Fruit fly (Drosophila melanogaster) whole organism, embryonic: Measurements from ENCODE around the gene mon2.

ENCODE experiments used
- CG10565 ChIP-seq: fragments of 200-800 bp; sonication (Bioruptor generic); optimal IDR thresholded peaks from 3 replicates; lab custom pipeline; 2016; ENCODE audit warnings: missing biosample characterization, mild to moderate bottlenecking, missing genetic modification characterization
- CG12219 ChIP-seq: fragments of 200-800 bp; sonication (Bioruptor generic); optimal IDR thresholded peaks from 3 replicates; lab custom pipeline; 2018; ENCODE audit warnings: missing biosample characterization, mild to moderate bottlenecking, missing genetic modification characterization
- CG13624 ChIP-seq: fragments of 200-800 bp; sonication (Bioruptor generic); optimal IDR thresholded peaks from 2 replicates; lab custom pipeline; 2016; ENCODE audit warnings: missing biosample characterization, missing genetic modification characterization
- CG13894 ChIP-seq: fragments of 200-800 bp; sonication (Bioruptor generic); optimal IDR thresholded peaks from 3 replicates; lab custom pipeline; 2018; ENCODE audit warnings: missing biosample characterization, mild to moderate bottlenecking, missing genetic modification characterization, moderate library complexity
- CG15696 ChIP-seq: fragments of 200-800 bp; sonication (Bioruptor generic); optimal IDR thresholded peaks from 2 replicates; lab custom pipeline; 2019; ENCODE audit warnings: missing biosample characterization, mild to moderate bottlenecking, missing genetic modification characterization, moderate library complexity
- CG17361 ChIP-seq: fragments of 200-800 bp; sonication (Bioruptor generic); IDR thresholded peaks from 3 replicates; pipeline ENCODE4 v1.3.6; 2022; ENCODE audit warnings: missing biosample characterization, missing genetic modification characterization
- CG17912 ChIP-seq: fragments of 200-800 bp; sonication (Bioruptor generic); optimal IDR thresholded peaks from 2 replicates; lab custom pipeline; 2018; ENCODE audit warnings: missing biosample characterization, mild to moderate bottlenecking, missing genetic modification characterization
- CG1792 ChIP-seq: fragments of 200-800 bp; sonication (Bioruptor generic); optimal IDR thresholded peaks from 2 replicates; lab custom pipeline; 2016; ENCODE audit warnings: missing biosample characterization, missing genetic modification characterization
- CG18619 ChIP-seq: fragments of 200-800 bp; sonication (Bioruptor generic); optimal IDR thresholded peaks from 3 replicates; lab custom pipeline; 2017; ENCODE audit warnings: missing biosample characterization, mild to moderate bottlenecking, missing genetic modification characterization
- CG2129 ChIP-seq: fragments of 200-800 bp; sonication (Bioruptor generic); IDR thresholded peaks from 2 replicates; pipeline ENCODE4 v1.3.6; 2022; ENCODE audit warnings: missing biosample characterization, missing genetic modification characterization; ENCODE audit not compliant: partially characterized antibody
- CG30431 ChIP-seq: fragments of 200-800 bp; sonication (Bioruptor generic); optimal IDR thresholded peaks from 2 replicates; lab custom pipeline; 2017; ENCODE audit warnings: missing biosample characterization, missing genetic modification characterization
- CG31441 ChIP-seq: fragments of 200-800 bp; sonication (Bioruptor generic); IDR thresholded peaks from 2 replicates; pipeline ENCODE4 v1.3.6; 2022; ENCODE audit warnings: missing biosample characterization, missing genetic modification characterization
- CG32772 ChIP-seq: fragments of 200-800 bp; sonication (Bioruptor generic); IDR thresholded peaks from 2 replicates; pipeline ENCODE4 v1.3.6; 2022; ENCODE audit warnings: missing biosample characterization, missing genetic modification characterization
- CG3281 ChIP-seq: fragments of 200-800 bp; sonication (Bioruptor generic); optimal IDR thresholded peaks from 3 replicates; lab custom pipeline; 2017; ENCODE audit warnings: missing biosample characterization, mild to moderate bottlenecking, missing genetic modification characterization
- CG6175 ChIP-seq: fragments of 200-800 bp; sonication (Bioruptor generic); IDR thresholded peaks from 3 replicates; pipeline ENCODE4 v1.3.6; 2022; ENCODE audit warnings: missing biosample characterization, missing genetic modification characterization
- CG6254 ChIP-seq: fragments of 200-800 bp; sonication (Bioruptor generic); optimal IDR thresholded peaks from 3 replicates; lab custom pipeline; 2017; ENCODE audit warnings: mild to moderate bottlenecking, missing biosample characterization, missing genetic modification reagents, missing genetic modification characterization
- CG8281 ChIP-seq: fragments of 200-800 bp; sonication (Bioruptor generic); optimal IDR thresholded peaks from 2 replicates; lab custom pipeline; 2018; ENCODE audit warnings: missing biosample characterization, mild to moderate bottlenecking, missing genetic modification characterization, moderate library complexity
- CG8359 ChIP-seq: fragments of 200-800 bp; sonication (Bioruptor generic); optimal IDR thresholded peaks from 2 replicates; lab custom pipeline; 2017; ENCODE audit warnings: missing biosample characterization, mild to moderate bottlenecking, missing genetic modification characterization, borderline replicate concordance
- CG8388 ChIP-seq: fragments of 200-800 bp; sonication (Bioruptor generic); optimal IDR thresholded peaks from 2 replicates; lab custom pipeline; 2019; ENCODE audit warnings: missing biosample characterization, mild to moderate bottlenecking, missing genetic modification characterization, moderate library complexity
- CkIIα-i1 ChIP-seq: fragments of 200-800 bp; sonication (Bioruptor generic); IDR thresholded peaks from 2 replicates; pipeline ENCODE4 v1.3.6; 2022; ENCODE audit warnings: missing biosample characterization, missing genetic modification characterization
- CrebB ChIP-seq: fragments of 200-800 bp; sonication (Bioruptor generic); optimal IDR thresholded peaks from 3 replicates; lab custom pipeline; 2018; ENCODE audit warnings: missing biosample characterization, mild to moderate bottlenecking, missing genetic modification characterization
- Drgx ChIP-seq: fragments of 200-800 bp; sonication (Bioruptor generic); IDR thresholded peaks from 2 replicates; pipeline ENCODE4 v1.3.6; 2022; ENCODE audit warnings: missing biosample characterization, missing genetic modification characterization
- Fer1 ChIP-seq: fragments of 200-800 bp; sonication (Bioruptor generic); optimal IDR thresholded peaks from 2 replicates; lab custom pipeline; 2017; ENCODE audit warnings: missing biosample characterization, mild to moderate bottlenecking, missing genetic modification characterization
- HLH3B ChIP-seq: fragments of 200-800 bp; sonication (Bioruptor generic); IDR thresholded peaks from 2 replicates; pipeline ENCODE4 v1.3.6; 2022; ENCODE audit warnings: missing biosample characterization, missing genetic modification characterization
- HLH54F ChIP-seq: fragments of 200-800 bp; sonication (Bioruptor generic); optimal IDR thresholded peaks from 3 replicates; lab custom pipeline; 2016; ENCODE audit warnings: missing biosample characterization, missing genetic modification characterization
- Myb ChIP-seq: fragments of 200-800 bp; sonication (Bioruptor generic); optimal IDR thresholded peaks from 2 replicates; lab custom pipeline; 2016; ENCODE audit warnings: missing biosample characterization, missing genetic modification characterization
- Sin3A ChIP-seq: fragments of >200 bp; optimal IDR thresholded peaks from 2 replicates; lab custom pipeline; 2018
- Six4 ChIP-seq: fragments of 200-800 bp; sonication (Bioruptor generic); optimal IDR thresholded peaks from 2 replicates; lab custom pipeline; 2016; ENCODE audit warnings: missing biosample characterization, missing genetic modification characterization
- Sox100B ChIP-seq: fragments of 200-800 bp; sonication (Bioruptor generic); optimal IDR thresholded peaks from 3 replicates; lab custom pipeline; 2018; ENCODE audit warnings: missing biosample characterization, mild to moderate bottlenecking, missing genetic modification characterization
- Spps ChIP-seq: fragments of 200-800 bp; sonication (Bioruptor generic); optimal IDR thresholded peaks from 2 replicates; lab custom pipeline; 2018; ENCODE audit warnings: missing biosample characterization, mild to moderate bottlenecking, missing genetic modification characterization
- Trl ChIP-seq, 3 experiments: fragments of >200 bp in 2 of 3; fragments of 200-800 bp in 1 of 3; sonication (Bioruptor generic) in 1 of 3; optimal IDR thresholded peaks; 2 replicates in 1 of 3; 3 replicates in 2 of 3; lab custom pipeline; 2016 to 2017; ENCODE audit warnings: missing biosample characterization in 1 of 3, missing genetic modification characterization in 1 of 3
- Xrp1 ChIP-seq: fragments of 200-800 bp; sonication (Bioruptor generic); IDR thresholded peaks from 2 replicates; pipeline ENCODE4 v1.3.6; 2022; ENCODE audit warnings: missing biosample characterization, missing genetic modification characterization
- YL-1 ChIP-seq: fragments of 200-800 bp; sonication (Bioruptor generic); optimal IDR thresholded peaks from 3 replicates; lab custom pipeline; 2017; ENCODE audit warnings: missing biosample characterization, mild to moderate bottlenecking, missing genetic modification characterization
- abd-A ChIP-seq: fragments of 200-800 bp; sonication (Bioruptor generic); optimal IDR thresholded peaks from 3 replicates; lab custom pipeline; 2019; ENCODE audit warnings: missing biosample characterization, mild to moderate bottlenecking, missing genetic modification characterization, moderate library complexity
- ato ChIP-seq: fragments of 200-800 bp; sonication (Bioruptor generic); IDR thresholded peaks from 2 replicates; pipeline ENCODE4 v1.3.6; 2022; ENCODE audit warnings: missing biosample characterization, missing genetic modification characterization; ENCODE audit not compliant: partially characterized antibody
- bbx ChIP-seq: fragments of 200-800 bp; sonication (Bioruptor generic); IDR thresholded peaks from 2 replicates; pipeline ENCODE4 v1.3.6; 2022; ENCODE audit warnings: missing biosample characterization, missing genetic modification characterization; ENCODE audit not compliant: partially characterized antibody
- crol ChIP-seq: fragments of 200-800 bp; sonication (Bioruptor generic); IDR thresholded peaks from 2 replicates; pipeline ENCODE4 v1.3.6; 2022; ENCODE audit warnings: missing biosample characterization, missing genetic modification characterization
- cwo ChIP-seq: fragments of 200-800 bp; sonication (Bioruptor generic); optimal IDR thresholded peaks from 3 replicates; lab custom pipeline; 2017; ENCODE audit warnings: missing biosample characterization, missing genetic modification characterization, mild to moderate bottlenecking, moderate library complexity, missing genetic modification reagents
- fd3F ChIP-seq: fragments of 200-800 bp; sonication (Bioruptor generic); optimal IDR thresholded peaks from 2 replicates; lab custom pipeline; 2018; ENCODE audit warnings: missing biosample characterization, mild to moderate bottlenecking, missing genetic modification characterization, moderate library complexity
- gro ChIP-seq: fragments of 200-800 bp; sonication (Bioruptor generic); optimal IDR thresholded peaks from 2 replicates; lab custom pipeline; 2016; ENCODE audit warnings: missing biosample characterization, missing genetic modification characterization
- hkb ChIP-seq, 2 experiments: fragments of 200-800 bp in 1 of 2; fragments of >200 bp in 1 of 2; sonication (Bioruptor generic) in 1 of 2; IDR thresholded peaks in 1 of 2; optimal IDR thresholded peaks in 1 of 2; 2 replicates each; pipeline versions ENCODE4 v1.3.6 to Lab custom; 2017 to 2022; ENCODE audit warnings: missing biosample characterization in 1 of 2, missing genetic modification characterization in 1 of 2
- klu ChIP-seq: fragments of 200-800 bp; sonication (Bioruptor generic); IDR thresholded peaks from 2 replicates; pipeline ENCODE4 v1.3.6; 2022; ENCODE audit warnings: missing biosample characterization, missing genetic modification characterization
- mam ChIP-seq: fragments of 200-800 bp; sonication (Bioruptor generic); optimal IDR thresholded peaks from 3 replicates; lab custom pipeline; 2016; ENCODE audit warnings: missing biosample characterization, missing genetic modification characterization
- p53 ChIP-seq: fragments of 200-800 bp; sonication (Bioruptor generic); optimal IDR thresholded peaks from 2 replicates; lab custom pipeline; 2016; ENCODE audit warnings: missing biosample characterization, missing genetic modification characterization
- phol ChIP-seq: fragments of 200-800 bp; sonication (Bioruptor generic); optimal IDR thresholded peaks from 3 replicates; lab custom pipeline; 2018; ENCODE audit warnings: missing biosample characterization, mild to moderate bottlenecking, missing genetic modification characterization, moderate library complexity
- sisA ChIP-seq: fragments of 200-800 bp; sonication (Bioruptor generic); IDR thresholded peaks from 2 replicates; pipeline ENCODE4 v1.3.6; 2022; ENCODE audit warnings: missing biosample characterization, missing genetic modification characterization
- so ChIP-seq: fragments of 200-800 bp; sonication (Bioruptor generic); IDR thresholded peaks from 3 replicates; pipeline ENCODE4 v1.3.6; 2022; ENCODE audit warnings: missing biosample characterization, missing genetic modification characterization
- tgo ChIP-seq: fragments of 200-800 bp; sonication (Bioruptor generic); IDR thresholded peaks from 3 replicates; pipeline ENCODE4 v1.3.6; 2022; ENCODE audit warnings: missing biosample characterization, missing genetic modification characterization
- tio ChIP-seq: fragments of 200-800 bp; sonication (Bioruptor generic); optimal IDR thresholded peaks from 2 replicates; lab custom pipeline; 2017; ENCODE audit warnings: missing biosample characterization, missing genetic modification characterization, inconsistent platforms

The mon2 gene

DNA sequence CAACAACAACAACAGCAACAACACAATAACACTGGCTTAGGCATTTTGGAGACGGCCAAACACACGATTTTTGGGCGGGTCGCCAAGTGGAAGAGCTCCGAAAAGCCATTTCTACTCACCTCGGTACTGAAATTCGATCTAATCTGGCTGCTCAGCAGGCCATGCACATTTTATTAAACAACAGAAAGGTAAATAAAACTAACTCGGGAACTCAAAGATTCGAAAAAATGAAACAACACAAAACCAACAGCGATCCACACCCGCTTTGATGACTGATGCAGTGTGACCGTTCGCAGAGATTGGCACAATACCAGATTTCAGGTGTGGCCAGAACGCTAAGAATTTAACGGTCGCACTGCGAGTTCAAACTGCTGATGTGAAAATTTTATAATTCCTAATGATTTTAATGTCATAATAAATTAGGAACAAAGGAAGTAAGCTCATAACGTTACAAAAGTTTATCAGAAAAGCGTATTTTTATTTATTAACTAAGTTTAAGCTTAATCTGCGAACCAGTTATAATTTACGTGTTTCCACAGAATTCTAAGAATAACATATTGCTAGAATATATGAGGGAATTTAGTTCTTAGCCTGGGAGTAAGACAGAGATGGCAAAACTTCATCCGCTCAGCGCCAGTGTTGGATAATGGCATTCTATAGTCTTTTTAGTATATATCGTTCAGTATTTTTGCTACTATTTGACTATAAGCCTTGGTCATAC lies 41.0 kb downstream of the mon2 start, which contains the start of gene Mcr (continued):
- TF ChIP-seq CG2129 (no peak), HLH54F (no peak), CkIIα-i1 (no peak), Six4 (GFP tag; lab: Kevin White, UChicago) (no peak), CG6254 (GFP tag; lab: Kevin White, UChicago) (no peak), CG3281 (no peak), cwo (GFP tag; lab: Kevin White, UChicago) (no peak), tio (GFP tag; lab: Kevin White, UChicago) (no peak), abd-A (tag; lab: Kevin White, UChicago) (no peak), CG18619 (GFP tag; lab: Kevin White, UChicago) (no peak), gro (no peak), fd3F (GFP tag; lab: Kevin White, UChicago) (no peak), crol (GFP tag; lab: Robert Waterston, UW) (no peak), Trl (optimal IDR thresholded peaks at IDR 0.05; lab: Kevin White, UChicago) (no peak), Trl (GFP tag; optimal IDR thresholded peaks at IDR 0.05; lab: Kevin White, UChicago) (no peak), Spps (no peak), CG10565 (GFP tag; lab: Kevin White, UChicago) (no peak), CG8359 (GFP tag; lab: Kevin White, UChicago) (no peak), Sin3A (lab: Kevin White, UChicago) (peak; percentile 85), HLH3B (GFP tag; lab: Robert Waterston, UW) (no peak), CG17361 (GFP tag; lab: Robert Waterston, UW) (peak; percentile 34; the same call in 1 of the 3 replicates), Myb (peak; percentile 98), CG8281 (no peak), hkb (optimal IDR thresholded peaks at IDR 0.05; lab: Kevin White, UChicago) (no peak), hkb (GFP tag; IDR thresholded peaks at IDR 0.05; lab: Robert Waterston, UW) (no peak), CrebB (tag; lab: Kevin White, UChicago) (no peak), CG32772 (GFP tag; lab: Robert Waterston, UW) (no peak), CG13624 (GFP tag; lab: Kevin White, UChicago) (peak; percentile 45), CG15696 (tag; lab: Kevin White, UChicago) (no peak), Drgx (GFP tag; lab: Robert Waterston, UW) (peak; percentile 21; the same call in 1 of the 2 replicates), so (GFP tag; lab: Robert Waterston, UW) (no peak), Fer1 (GFP tag; lab: Kevin White, UChicago) (no peak), CG30431 (GFP tag; lab: Kevin White, UChicago) (no peak), tgo (GFP tag; lab: Robert Waterston, UW) (no peak), sisA (GFP tag; lab: Robert Waterston, UW) (0 out of 2 replicates have a peak, but pooled peaks have one; percentile 26), CG12219 (GFP tag; lab: Kevin White, UChicago) (no peak), CG1792 (no peak), ato (GFP tag; lab: Robert Waterston, UW) (no peak), CG31441 (GFP tag; lab: Robert Waterston, UW) (peak; percentile 12; the same call in 1 of the 2 replicates), Sox100B (GFP tag; lab: Kevin White, UChicago) (no peak), phol (tag; lab: Kevin White, UChicago) (peak; percentile 50), CG13894 (no peak), klu (GFP tag; lab: Robert Waterston, UW) (no peak), Xrp1 (no peak), mam (GFP tag; lab: Kevin White, UChicago) (peak; percentile 18), p53 (GFP tag; lab: Kevin White, UChicago) (no peak), CG8388 (GFP tag; lab: Kevin White, UChicago) (no peak), CG17912 (GFP tag; lab: Kevin White, UChicago) (no peak), bbx (GFP tag; lab: Robert Waterston, UW) (peak; percentile 12; the same call in 1 of the 2 replicates), CG6175 (GFP tag; lab: Robert Waterston, UW) (no peak), YL-1 (GFP tag; lab: Kevin White, UChicago) (no peak)
